Worm (Caenorhabditis elegans) whole organism, mixed stage, embryonic: ENCODE data around the gene F46C8.1.

Source experiments
- blmp-1 ChIP-seq: fragments of 150-350 bp; optimal IDR thresholded peaks from 2 replicates; lab custom pipeline; 2014; ENCODE audit warnings: missing biosample characterization, missing genetic modification characterization
- lsy-2 ChIP-seq: fragments of 150-350 bp; optimal IDR thresholded peaks from 2 replicates; lab custom pipeline; 2014; ENCODE audit warnings: missing biosample characterization, missing genetic modification characterization
- mep-1 ChIP-seq: fragments of 150-350 bp; optimal IDR thresholded peaks from 2 replicates; lab custom pipeline; 2017; ENCODE audit warnings: missing biosample characterization, missing genetic modification reagents, missing genetic modification characterization, inconsistent platforms
- nhr-2 ChIP-seq: fragments of 150-350 bp; optimal IDR thresholded peaks from 2 replicates; lab custom pipeline; 2014; ENCODE audit warnings: missing biosample characterization, missing genetic modification characterization
- sptf-1 ChIP-seq: sonication (generic microtip); optimal IDR thresholded peaks from 2 replicates; lab custom pipeline; 2017; ENCODE audit warnings: mild to moderate bottlenecking, missing genetic modification characterization, moderate library complexity, missing compliant biosample characterization

ce11 chrX:7573629-7574028 is 25.4 kb downstream of the F46C8.1 start:
- TF ChIP-seq sptf-1 (tag; lab: Kevin White, UChicago) (no peak), nhr-2 (no peak), mep-1 (no peak), blmp-1 (tag; lab: Kevin White, UChicago) (no peak), lsy-2 (tag; lab: Kevin White, UChicago) (no peak)
